Worm (Caenorhabditis elegans) whole organism, L1 larva: ENCODE measurements around the gene snf-7.

Source experiments
- ceh-88 ChIP-seq: fragments of 200-800 bp; sonication (Bioruptor generic); IDR thresholded peaks from 2 replicates; pipeline ENCODE4 v1.3.6; 2022; ENCODE audit warnings: missing genetic modification characterization, missing compliant biosample characterization
- fkh-4 ChIP-seq: sonication (generic microtip); optimal IDR thresholded peaks from 2 replicates; lab custom pipeline; 2016; ENCODE audit warnings: missing compliant biosample characterization, missing genetic modification characterization, borderline replicate concordance
- fos-1 ChIP-seq: fragments of 150-350 bp; optimal IDR thresholded peaks from 2 replicates; lab custom pipeline; 2014; ENCODE audit warnings: missing biosample characterization, missing genetic modification characterization
- hlh-4 ChIP-seq: sonication (generic microtip); optimal IDR thresholded peaks from 2 replicates; lab custom pipeline; 2016; ENCODE audit warnings: mild to moderate bottlenecking, missing genetic modification characterization, missing compliant biosample characterization
- lir-3 ChIP-seq: sonication (generic microtip); optimal IDR thresholded peaks from 2 replicates; lab custom pipeline; 2016; ENCODE audit warnings: mild to moderate bottlenecking, missing genetic modification characterization, moderate library complexity, missing compliant biosample characterization; ENCODE audit not compliant: poor library complexity
- mep-1 ChIP-seq: fragments of 150-350 bp; optimal IDR thresholded peaks from 2 replicates; lab custom pipeline; 2014; ENCODE audit warnings: missing biosample characterization, missing genetic modification characterization
- nhr-28 ChIP-seq: fragments of 150-350 bp; optimal IDR thresholded peaks from 2 replicates; lab custom pipeline; 2014; ENCODE audit warnings: missing biosample characterization, missing genetic modification characterization
- nhr-76 ChIP-seq: sonication (generic microtip); optimal IDR thresholded peaks from 2 replicates; lab custom pipeline; 2017; ENCODE audit warnings: missing biosample characterization, missing genetic modification characterization
- tlp-1 ChIP-seq: fragments of 150-350 bp; optimal IDR thresholded peaks from 2 replicates; lab custom pipeline; 2014; ENCODE audit warnings: missing biosample characterization, missing genetic modification characterization
- unc-98 ChIP-seq: fragments of 200-800 bp; sonication (Bioruptor generic); IDR thresholded peaks from 2 replicates; pipeline ENCODE4 v1.3.6; 2022; ENCODE audit warnings: missing genetic modification characterization, missing compliant biosample characterization
- ztf-11 ChIP-seq, 2 experiments: sonication (generic microtip); optimal IDR thresholded peaks; 2 replicates each; lab custom pipeline; 2016 to 2017; ENCODE audit warnings: missing genetic modification characterization in 2 of 2, missing biosample characterization in 1 of 2, missing compliant biosample characterization in 1 of 2

- no peak for TF ChIP-seq unc-98 (GFP tag; lab: Robert Waterston, UW)
- TF ChIP-seq hlh-4 (tag; lab: Kevin White, UChicago) = no peak
- TF ChIP-seq lir-3 = no peak
- no peak for TF ChIP-seq mep-1 (tag; lab: Kevin White, UChicago)
- TF ChIP-seq ceh-88 (GFP tag; lab: Robert Waterston, UW) = no peak
- TF ChIP-seq fkh-4 (tag; lab: Kevin White, UChicago) = no peak
- TF ChIP-seq ztf-11 (tag; optimal IDR thresholded peaks at IDR 0.05; lab: Kevin White, UChicago) = no peak
- no peak for TF ChIP-seq nhr-28 (tag; lab: Kevin White, UChicago)
- no peak for TF ChIP-seq tlp-1 (tag; lab: Kevin White, UChicago)
- no peak for TF ChIP-seq fos-1
- TF ChIP-seq nhr-76 (tag; lab: Kevin White, UChicago) = no peak
These were observed 4.8 kb upstream of the snf-7 start, which contains the start of gene ZK1010.8 for ce11 chrIII:13000457-13000856.
